Fruit fly (Drosophila melanogaster) whole organism, embryonic: ENCODE measurements around the gene CkIIbeta.

Source experiments
- Adf1 ChIP-seq: fragments of 200-800 bp; sonication (Bioruptor generic); IDR thresholded peaks from 2 replicates; pipeline ENCODE4 v1.3.6; 2022; ENCODE audit warnings: missing biosample characterization, missing genetic modification characterization
- BEAF-32 ChIP-seq: fragments of 200-800 bp; sonication (Bioruptor generic); optimal IDR thresholded peaks from 3 replicates; lab custom pipeline; 2017; ENCODE audit warnings: missing biosample characterization, missing genetic modification characterization, mild to moderate bottlenecking, moderate library complexity, missing genetic modification reagents
- CG10147 ChIP-seq: fragments of 200-800 bp; sonication (Bioruptor generic); optimal IDR thresholded peaks from 2 replicates; lab custom pipeline; 2019; ENCODE audit warnings: missing biosample characterization, mild to moderate bottlenecking, missing genetic modification characterization, moderate library complexity
- CG14014 ChIP-seq: fragments of 200-800 bp; sonication (Bioruptor generic); IDR thresholded peaks from 2 replicates; pipeline ENCODE4 v1.3.6; 2022; ENCODE audit warnings: missing biosample characterization, missing genetic modification characterization
- CG14710 ChIP-seq: fragments of 200-800 bp; sonication (Bioruptor generic); optimal IDR thresholded peaks from 3 replicates; lab custom pipeline; 2019; ENCODE audit warnings: missing biosample characterization, mild to moderate bottlenecking, missing genetic modification characterization, moderate library complexity
- CG14965 ChIP-seq: fragments of 200-800 bp; sonication (Bioruptor generic); optimal IDR thresholded peaks from 2 replicates; lab custom pipeline; 2016; ENCODE audit warnings: missing biosample characterization, missing genetic modification characterization, borderline replicate concordance
- CG30431 ChIP-seq: fragments of 200-800 bp; sonication (Bioruptor generic); optimal IDR thresholded peaks from 2 replicates; lab custom pipeline; 2017; ENCODE audit warnings: missing biosample characterization, missing genetic modification characterization
- CG31224 ChIP-seq: fragments of 200-800 bp; sonication (Bioruptor generic); IDR thresholded peaks from 2 replicates; pipeline ENCODE4 v1.3.6; 2022; ENCODE audit warnings: missing biosample characterization, missing genetic modification characterization
- CG3281 ChIP-seq: fragments of 200-800 bp; sonication (Bioruptor generic); optimal IDR thresholded peaks from 3 replicates; lab custom pipeline; 2017; ENCODE audit warnings: missing biosample characterization, mild to moderate bottlenecking, missing genetic modification characterization
- CG34376 ChIP-seq: fragments of 200-800 bp; sonication (Bioruptor generic); optimal IDR thresholded peaks from 2 replicates; lab custom pipeline; 2018; ENCODE audit warnings: missing biosample characterization, mild to moderate bottlenecking, missing genetic modification characterization
- CG4404 ChIP-seq: fragments of 200-800 bp; sonication (Bioruptor generic); IDR thresholded peaks from 2 replicates; pipeline ENCODE4 v1.3.6; 2022; ENCODE audit warnings: missing biosample characterization, missing genetic modification characterization
- CG6175 ChIP-seq: fragments of 200-800 bp; sonication (Bioruptor generic); IDR thresholded peaks from 3 replicates; pipeline ENCODE4 v1.3.6; 2022; ENCODE audit warnings: missing biosample characterization, missing genetic modification characterization
- CG8089 ChIP-seq: fragments of 200-800 bp; sonication (Bioruptor generic); optimal IDR thresholded peaks from 3 replicates; lab custom pipeline; 2016; ENCODE audit warnings: missing biosample characterization, missing genetic modification characterization
- CG9727 ChIP-seq: fragments of 200-800 bp; sonication (Bioruptor generic); optimal IDR thresholded peaks from 3 replicates; lab custom pipeline; 2017; ENCODE audit warnings: missing biosample characterization, mild to moderate bottlenecking, missing genetic modification characterization
- CoRest ChIP-seq: fragments of 200-800 bp; sonication (Bioruptor generic); optimal IDR thresholded peaks from 3 replicates; lab custom pipeline; 2018; ENCODE audit warnings: missing biosample characterization, mild to moderate bottlenecking, missing genetic modification characterization, moderate library complexity
- D19B ChIP-seq: fragments of 200-800 bp; sonication (Bioruptor generic); optimal IDR thresholded peaks from 2 replicates; lab custom pipeline; 2017; ENCODE audit warnings: missing biosample characterization, mild to moderate bottlenecking, missing genetic modification characterization
- Fer3 ChIP-seq: fragments of 200-800 bp; sonication (Bioruptor generic); optimal IDR thresholded peaks from 2 replicates; lab custom pipeline; 2018; ENCODE audit warnings: missing biosample characterization, mild to moderate bottlenecking, missing genetic modification characterization, moderate library complexity
- HHEX ChIP-seq: fragments of 200-800 bp; sonication (Bioruptor generic); optimal IDR thresholded peaks from 3 replicates; lab custom pipeline; 2017; ENCODE audit warnings: missing biosample characterization, mild to moderate bottlenecking, missing genetic modification characterization, missing genetic modification reagents
- HLHmδ ChIP-seq: fragments of 200-800 bp; sonication (Bioruptor generic); optimal IDR thresholded peaks from 2 replicates; lab custom pipeline; 2018; ENCODE audit warnings: missing biosample characterization, mild to moderate bottlenecking, missing genetic modification characterization, moderate library complexity
- Hand ChIP-seq: fragments of 200-800 bp; sonication (Bioruptor generic); optimal IDR thresholded peaks from 2 replicates; lab custom pipeline; 2017; ENCODE audit warnings: mild to moderate bottlenecking, missing biosample characterization, missing genetic modification reagents, missing genetic modification characterization
- Hmx ChIP-seq: fragments of 200-800 bp; sonication (Bioruptor generic); optimal IDR thresholded peaks from 2 replicates; lab custom pipeline; 2016; ENCODE audit warnings: missing biosample characterization, missing genetic modification characterization
- Meics ChIP-seq: fragments of 200-800 bp; sonication (Bioruptor generic); optimal IDR thresholded peaks from 2 replicates; lab custom pipeline; 2017; ENCODE audit warnings: missing biosample characterization, mild to moderate bottlenecking, missing genetic modification characterization
- Ptx1 ChIP-seq: fragments of 200-800 bp; sonication (Bioruptor generic); IDR thresholded peaks from 2 replicates; pipeline ENCODE4 v1.3.6; 2022; ENCODE audit warnings: missing biosample characterization, missing genetic modification characterization
- Rfx ChIP-seq: fragments of 200-800 bp; sonication (Bioruptor generic); IDR thresholded peaks from 2 replicates; pipeline ENCODE4 v1.3.6; 2022; ENCODE audit warnings: missing biosample characterization, missing genetic modification characterization
- Scr ChIP-seq: fragments of 200-800 bp; sonication (Bioruptor generic); IDR thresholded peaks from 2 replicates; pipeline ENCODE4 v1.3.6; 2022; ENCODE audit warnings: missing biosample characterization, missing genetic modification characterization; ENCODE audit not compliant: partially characterized antibody
- Sry-δ ChIP-seq: fragments of 200-800 bp; sonication (Bioruptor generic); optimal IDR thresholded peaks from 2 replicates; lab custom pipeline; 2016; ENCODE audit warnings: missing biosample characterization, missing genetic modification characterization
- Trl ChIP-seq, 3 experiments: fragments of >200 bp in 2 of 3; fragments of 200-800 bp in 1 of 3; sonication (Bioruptor generic) in 1 of 3; optimal IDR thresholded peaks; 2 replicates in 1 of 3; 3 replicates in 2 of 3; lab custom pipeline; 2016 to 2017; ENCODE audit warnings: missing biosample characterization in 1 of 3, missing genetic modification characterization in 1 of 3
- Xrp1 ChIP-seq: fragments of 200-800 bp; sonication (Bioruptor generic); IDR thresholded peaks from 2 replicates; pipeline ENCODE4 v1.3.6; 2022; ENCODE audit warnings: missing biosample characterization, missing genetic modification characterization
- bbx ChIP-seq: fragments of 200-800 bp; sonication (Bioruptor generic); IDR thresholded peaks from 2 replicates; pipeline ENCODE4 v1.3.6; 2022; ENCODE audit warnings: missing biosample characterization, missing genetic modification characterization; ENCODE audit not compliant: partially characterized antibody
- btn ChIP-seq: fragments of 200-800 bp; sonication (Bioruptor generic); optimal IDR thresholded peaks from 2 replicates; lab custom pipeline; 2016; ENCODE audit warnings: missing biosample characterization, missing genetic modification characterization
- caup ChIP-seq: fragments of 200-800 bp; sonication (Bioruptor generic); optimal IDR thresholded peaks from 3 replicates; lab custom pipeline; 2017; ENCODE audit warnings: missing biosample characterization, mild to moderate bottlenecking, missing genetic modification characterization, moderate library complexity; ENCODE audit not compliant: severe bottlenecking
- dm ChIP-seq: fragments of 200-800 bp; sonication (Bioruptor generic); optimal IDR thresholded peaks from 3 replicates; lab custom pipeline; 2016; ENCODE audit warnings: missing biosample characterization, missing genetic modification characterization
- dpn ChIP-seq, 2 experiments: fragments of 200-800 bp; sonication (Bioruptor generic); optimal IDR thresholded peaks; 3 replicates each; lab custom pipeline; 2016; ENCODE audit warnings: missing biosample characterization in 2 of 2, missing genetic modification characterization in 2 of 2
- exex ChIP-seq: fragments of 200-800 bp; sonication (Bioruptor generic); optimal IDR thresholded peaks from 4 replicates; lab custom pipeline; 2018; ENCODE audit warnings: missing biosample characterization, mild to moderate bottlenecking, missing genetic modification characterization, moderate library complexity
- gfzf ChIP-seq: fragments of 200-800 bp; sonication (Bioruptor generic); optimal IDR thresholded peaks from 2 replicates; lab custom pipeline; 2016; ENCODE audit warnings: missing biosample characterization, mild to moderate bottlenecking, missing genetic modification characterization, moderate library complexity
- grau ChIP-seq: fragments of 200-800 bp; optimal IDR thresholded peaks from 3 replicates; lab custom pipeline; 2019; ENCODE audit warnings: missing biosample characterization, mild to moderate bottlenecking, missing genetic modification characterization, moderate library complexity
- grn ChIP-seq: fragments of 200-800 bp; sonication (Bioruptor generic); optimal IDR thresholded peaks from 3 replicates; lab custom pipeline; 2017; ENCODE audit warnings: missing biosample characterization, missing genetic modification characterization
- insv ChIP-seq, 2 experiments: fragments of 200-800 bp; sonication (Bioruptor generic); optimal IDR thresholded peaks; 3 replicates each; lab custom pipeline; 2016 to 2018; ENCODE audit warnings: missing biosample characterization in 2 of 2, missing genetic modification characterization in 2 of 2
- knrl ChIP-seq: fragments of 200-800 bp; sonication (Bioruptor generic); IDR thresholded peaks from 3 replicates; pipeline ENCODE4 v1.3.6; 2022; ENCODE audit warnings: missing biosample characterization, missing genetic modification characterization; ENCODE audit not compliant: partially characterized antibody
- lov ChIP-seq, 2 experiments: fragments of 200-800 bp in 1 of 2; fragments of >200 bp in 1 of 2; sonication (Bioruptor generic) in 1 of 2; IDR thresholded peaks in 1 of 2; optimal IDR thresholded peaks in 1 of 2; 2 replicates in 1 of 2; 3 replicates in 1 of 2; pipeline versions ENCODE4 v1.3.6 to Lab custom; 2017 to 2022; ENCODE audit warnings: missing biosample characterization in 1 of 2, missing genetic modification characterization in 1 of 2
- mam ChIP-seq: fragments of 200-800 bp; sonication (Bioruptor generic); optimal IDR thresholded peaks from 3 replicates; lab custom pipeline; 2016; ENCODE audit warnings: missing biosample characterization, missing genetic modification characterization
- mirr ChIP-seq: fragments of 200-800 bp; sonication (Bioruptor generic); optimal IDR thresholded peaks from 3 replicates; lab custom pipeline; 2018; ENCODE audit warnings: missing biosample characterization, mild to moderate bottlenecking, missing genetic modification characterization
- nom ChIP-seq: fragments of 200-800 bp; sonication (Bioruptor generic); optimal IDR thresholded peaks from 2 replicates; lab custom pipeline; 2017; ENCODE audit warnings: missing biosample characterization, missing genetic modification characterization, mild to moderate bottlenecking, moderate library complexity, missing genetic modification reagents
- pfk ChIP-seq: fragments of 200-800 bp; sonication (Bioruptor generic); optimal IDR thresholded peaks from 2 replicates; lab custom pipeline; 2018; ENCODE audit warnings: missing biosample characterization, mild to moderate bottlenecking, missing genetic modification characterization, moderate library complexity
- row ChIP-seq: fragments of 200-800 bp; sonication (Bioruptor generic); IDR thresholded peaks from 3 replicates; pipeline ENCODE4 v1.3.6; 2022; ENCODE audit warnings: missing biosample characterization, missing genetic modification characterization
- slbo ChIP-seq: fragments of 200-800 bp; sonication (Bioruptor generic); IDR thresholded peaks from 2 replicates; pipeline ENCODE4 v1.3.6; 2022; ENCODE audit warnings: missing biosample characterization, missing genetic modification characterization
- stwl ChIP-seq: fragments of 200-800 bp; sonication (Bioruptor generic); optimal IDR thresholded peaks from 3 replicates; lab custom pipeline; 2018; ENCODE audit warnings: missing biosample characterization, mild to moderate bottlenecking, missing genetic modification characterization, moderate library complexity
- zf30C ChIP-seq: fragments of 200-800 bp; sonication (Bioruptor generic); optimal IDR thresholded peaks from 3 replicates; lab custom pipeline; 2018; ENCODE audit warnings: missing biosample characterization, mild to moderate bottlenecking, missing genetic modification characterization

CkIIbeta gene

dm6 chrX:11806196-11806595 lies 13.9 kb downstream of the CkIIbeta start (continued):
- peak; percentile 33 for TF ChIP-seq HLHmδ (GFP tag; lab: Kevin White, UChicago)
- no peak for TF ChIP-seq dm (GFP tag; lab: Kevin White, UChicago)
- no peak for TF ChIP-seq mirr
- no peak for TF ChIP-seq CG31224 (GFP tag; lab: Robert Waterston, UW)
- TF ChIP-seq CG10147 (GFP tag; lab: Kevin White, UChicago) = no peak
- TF ChIP-seq Scr = 0 out of 2 replicates have a peak, but pooled peaks have one; percentile 17
- TF ChIP-seq grn (GFP tag; lab: Kevin White, UChicago) = no peak
- TF ChIP-seq exex (tag; lab: Kevin White, UChicago) = no peak
- TF ChIP-seq CG4404 (GFP tag; lab: Robert Waterston, UW) = no peak
- no peak for TF ChIP-seq CG30431
- TF ChIP-seq pfk (GFP tag; lab: Kevin White, UChicago) = peak; percentile 59
- 0 out of 2 replicates have a peak, but pooled peaks have one; percentile 14 for TF ChIP-seq Ptx1 (GFP tag; lab: Robert Waterston, UW)
- peak; percentile 36 for TF ChIP-seq CG34376
- 0 out of 3 replicates have a peak, but pooled peaks have one; percentile 8 for TF ChIP-seq row (GFP tag; lab: Robert Waterston, UW)
- TF ChIP-seq HHEX (GFP tag; lab: Kevin White, UChicago) = peak; percentile 17
- TF ChIP-seq grau (tag; lab: Kevin White, UChicago) = peak; percentile 6
- TF ChIP-seq slbo (GFP tag; lab: Robert Waterston, UW) = peak; percentile 27; the same call in 1 of the 2 replicates
- 0 out of 3 replicates have a peak, but pooled peaks have one; percentile 27 for TF ChIP-seq knrl (GFP tag; lab: Robert Waterston, UW)
- TF ChIP-seq Trl (optimal IDR thresholded peaks at IDR 0.05; lab: Kevin White, UChicago) = no peak
- no peak for TF ChIP-seq Trl (GFP tag; optimal IDR thresholded peaks at IDR 0.05; lab: Kevin White, UChicago)
- TF ChIP-seq CoRest (tag; lab: Kevin White, UChicago) = peak; percentile 1
- no peak for TF ChIP-seq CG3281 (GFP tag; lab: Kevin White, UChicago)
- TF ChIP-seq Adf1 (GFP tag; lab: Robert Waterston, UW) = peak; percentile 26; the same call in 1 of the 2 replicates
- TF ChIP-seq Rfx (GFP tag; lab: Robert Waterston, UW) = peak; percentile 38; the same call in 1 of the 2 replicates
- no peak for TF ChIP-seq insv (GFP tag; optimal IDR thresholded peaks at IDR 0.05; lab: Kevin White, UChicago)
- peak; percentile 43; the same call in 1 of the 2 replicates for TF ChIP-seq CG14014 (GFP tag; lab: Robert Waterston, UW)
- TF ChIP-seq stwl (tag; lab: Kevin White, UChicago) = peak; percentile 72
- TF ChIP-seq CG14965 (GFP tag; lab: Kevin White, UChicago) = no peak
- peak; percentile 43 for TF ChIP-seq caup (GFP tag; lab: Kevin White, UChicago)
- peak; percentile 42; the same call in 1 of the 3 replicates for TF ChIP-seq CG6175 (GFP tag; lab: Robert Waterston, UW)
- TF ChIP-seq lov (optimal IDR thresholded peaks at IDR 0.05; lab: Kevin White, UChicago) = no peak
- 0 out of 3 replicates have a peak, but pooled peaks have one; percentile 23 for TF ChIP-seq lov (GFP tag; IDR thresholded peaks at IDR 0.05; lab: Robert Waterston, UW)
- peak; percentile 56 for TF ChIP-seq nom (GFP tag; lab: Kevin White, UChicago)
- no peak for TF ChIP-seq D19B (GFP tag; lab: Kevin White, UChicago)
- TF ChIP-seq Sry-δ (GFP tag; lab: Kevin White, UChicago) = no peak
- no peak for TF ChIP-seq CG8089
- peak; percentile 19 for TF ChIP-seq zf30C
- TF ChIP-seq btn (GFP tag; lab: Kevin White, UChicago) = no peak
- peak; percentile 12 for TF ChIP-seq Fer3 (tag; lab: Kevin White, UChicago)
- peak; percentile 15 for TF ChIP-seq CG14710 (tag; lab: Kevin White, UChicago)
- no peak for TF ChIP-seq mam (GFP tag; lab: Kevin White, UChicago)
- TF ChIP-seq Hmx (GFP tag; lab: Kevin White, UChicago) = no peak
- 0 out of 2 replicates have a peak, but pooled peaks have one; percentile 36 for TF ChIP-seq bbx (GFP tag; lab: Robert Waterston, UW)
- peak in 1 of 2 experiments; percentile 8 for TF ChIP-seq dpn (GFP tag; optimal IDR thresholded peaks at IDR 0.05; lab: Kevin White, UChicago)
- no peak for TF ChIP-seq Meics (GFP tag; lab: Kevin White, UChicago)
- TF ChIP-seq Hand (GFP tag; lab: Kevin White, UChicago) = peak; percentile 21
- TF ChIP-seq Xrp1 = peak; percentile 20; the same call in 1 of the 2 replicates
- TF ChIP-seq gfzf (GFP tag; lab: Kevin White, UChicago) = peak; percentile 12
- TF ChIP-seq BEAF-32 = peak; percentile 30
- TF ChIP-seq CG9727 (GFP tag; lab: Kevin White, UChicago) = no peak
